Worm (Caenorhabditis elegans): ENCODE data around the gene srz-62.

ce11 chrIV:3909114-3909513, 8.8 kb downstream of the srz-62 start, which contains the start of gene F56D6.13:
- TF ChIP-seq unc-130 (tag; optimal IDR thresholded peaks at IDR 0.05), result no peak
- no peak for TF ChIP-seq dpl-1 (GFP tag; optimal IDR thresholded peaks at IDR 0.05)
- TF ChIP-seq fos-1 (tag; optimal IDR thresholded peaks at IDR 0.05), result no peak
- TF ChIP-seq tbx-2 (tag; optimal IDR thresholded peaks at IDR 0.05), result no peak
- TF ChIP-seq lir-3 (tag; optimal IDR thresholded peaks at IDR 0.05; ENCODE audit: poor library complexity), result no peak
- TF ChIP-seq nhr-237 (tag; optimal IDR thresholded peaks at IDR 0.05), result no peak
- TF ChIP-seq fkh-10 (GFP tag; optimal IDR thresholded peaks at IDR 0.05), result no peak
- no peak for TF ChIP-seq unc-62 (GFP tag; optimal IDR thresholded peaks at IDR 0.05)
- TF ChIP-seq nhr-90 (tag; optimal IDR thresholded peaks at IDR 0.05; ENCODE audit: poor library complexity), result no peak
- no peak for TF ChIP-seq skn-1 (tag; optimal IDR thresholded peaks at IDR 0.05)
- no peak for TF ChIP-seq zag-1 (tag; optimal IDR thresholded peaks at IDR 0.05)
- TF ChIP-seq blmp-1 (tag; optimal IDR thresholded peaks at IDR 0.05), result no peak
- no peak for TF ChIP-seq lin-35 (GFP tag; optimal IDR thresholded peaks at IDR 0.05)

Data from whole organism, L1 larva.